Worm (Caenorhabditis elegans) whole organism, young adult: ENCODE results near the gene srx-92.

Experiments used
- D2030.7 ChIP-seq: fragments of 200-800 bp; sonication (Bioruptor generic); IDR thresholded peaks from 2 replicates; pipeline ENCODE4 v1.3.6; 2022; ENCODE audit warnings: missing genetic modification reagents, missing genetic modification characterization, missing compliant biosample characterization
- F39B2.1 ChIP-seq: fragments of 200-800 bp; sonication (Bioruptor generic); IDR thresholded peaks from 2 replicates; pipeline ENCODE4 v1.3.6; 2022; ENCODE audit warnings: missing genetic modification reagents, missing genetic modification characterization, missing compliant biosample characterization
- F49E8.2 ChIP-seq: sonication (generic microtip); optimal IDR thresholded peaks from 3 replicates; lab custom pipeline; 2017; ENCODE audit warnings: missing genetic modification characterization, mild to moderate bottlenecking, missing compliant biosample characterization, antibody characterized with exemption, moderate library complexity; ENCODE audit not compliant: insufficient read depth
- K12H6.12 ChIP-seq: fragments of 200-800 bp; sonication (Bioruptor generic); optimal IDR thresholded peaks from 2 replicates; lab custom pipeline; 2018; ENCODE audit warnings: mild to moderate bottlenecking, missing genetic modification characterization, missing compliant biosample characterization
- Y95B8A.8 ChIP-seq: fragments of 200-800 bp; sonication (Bioruptor generic); IDR thresholded peaks from 2 replicates; pipeline ENCODE4 v1.3.6; 2022; ENCODE audit warnings: missing genetic modification reagents, missing genetic modification characterization, missing compliant biosample characterization
- ZK185.1 ChIP-seq: sonication (generic microtip); optimal IDR thresholded peaks from 2 replicates; lab custom pipeline; 2016; ENCODE audit warnings: mild to moderate bottlenecking, missing genetic modification characterization, missing compliant biosample characterization; ENCODE audit not compliant: poor library complexity, severe bottlenecking
- akir-1 ChIP-seq: fragments of 200-800 bp; sonication (Bioruptor generic); optimal IDR thresholded peaks from 2 replicates; lab custom pipeline; 2018; ENCODE audit warnings: mild to moderate bottlenecking, missing genetic modification characterization, moderate library complexity, missing compliant biosample characterization
- aptf-2 ChIP-seq: fragments of 200-800 bp; sonication (Bioruptor generic); conservative IDR thresholded peaks from 2 replicates; pipeline ENCODE4 v1.3.6; 2022; ENCODE audit warnings: missing genetic modification reagents, missing genetic modification characterization, missing compliant biosample characterization
- athp-1 ChIP-seq: sonication (generic microtip); optimal IDR thresholded peaks from 2 replicates; lab custom pipeline; 2017; ENCODE audit warnings: mild to moderate bottlenecking, missing genetic modification characterization, missing compliant biosample characterization
- attf-5 ChIP-seq: fragments of 200-800 bp; sonication (Bioruptor generic); optimal IDR thresholded peaks from 2 replicates; lab custom pipeline; 2018; ENCODE audit warnings: mild to moderate bottlenecking, missing genetic modification characterization, missing compliant biosample characterization
- cebp-1 ChIP-seq, 2 experiments: fragments of 200-800 bp in 1 of 2; sonication (Bioruptor generic) in 1 of 2; sonication (generic microtip) in 1 of 2; IDR thresholded peaks in 1 of 2; optimal IDR thresholded peaks in 1 of 2; 2 replicates each; pipeline versions ENCODE4 v1.3.6 to Lab custom; 2017 to 2022; ENCODE audit warnings: missing compliant biosample characterization in 2 of 2, missing genetic modification characterization in 2 of 2, mild to moderate bottlenecking in 1 of 2, missing genetic modification reagents in 1 of 2, moderate library complexity in 1 of 2
- ceh-40 ChIP-seq: fragments of 200-800 bp; sonication (Bioruptor generic); IDR thresholded peaks from 2 replicates; pipeline ENCODE4 v1.3.6; 2022; ENCODE audit warnings: missing genetic modification characterization, missing compliant biosample characterization
- ceh-58 ChIP-seq: fragments of 200-800 bp; sonication (Bioruptor generic); IDR thresholded peaks from 2 replicates; pipeline ENCODE4 v1.3.6; 2022; ENCODE audit warnings: missing genetic modification characterization, missing compliant biosample characterization
- ekl-4 ChIP-seq: fragments of 200-800 bp; sonication (Bioruptor generic); IDR thresholded peaks from 2 replicates; pipeline ENCODE4 v1.3.6; 2022; ENCODE audit warnings: missing genetic modification reagents, missing genetic modification characterization, missing compliant biosample characterization
- fkh-3 ChIP-seq: sonication (generic microtip); optimal IDR thresholded peaks from 2 replicates; lab custom pipeline; 2016; ENCODE audit warnings: mild to moderate bottlenecking, missing genetic modification characterization, missing compliant biosample characterization
- hlh-26 ChIP-seq: fragments of 200-800 bp; sonication (Bioruptor generic); conservative IDR thresholded peaks from 2 replicates; pipeline ENCODE4 v1.3.6; 2022; ENCODE audit warnings: missing genetic modification reagents, missing genetic modification characterization, missing compliant biosample characterization
- hmg-20 ChIP-seq: fragments of 200-800 bp; sonication (Bioruptor generic); IDR thresholded peaks from 2 replicates; pipeline ENCODE4 v1.3.6; 2022; ENCODE audit warnings: missing genetic modification reagents, missing genetic modification characterization, missing compliant biosample characterization
- hsf-1 ChIP-seq: fragments of 200-800 bp; sonication (Bioruptor generic); IDR thresholded peaks from 2 replicates; pipeline ENCODE4 v1.3.6; 2022; ENCODE audit warnings: missing genetic modification reagents, missing genetic modification characterization, missing compliant biosample characterization
- let-607 ChIP-seq, 2 experiments: fragments of 200-800 bp in 1 of 2; sonication (Bioruptor generic) in 1 of 2; sonication (generic microtip) in 1 of 2; optimal IDR thresholded peaks; 2 replicates each; lab custom pipeline; 2016 to 2018; ENCODE audit warnings: mild to moderate bottlenecking in 2 of 2, missing compliant biosample characterization in 2 of 2, missing genetic modification characterization in 2 of 2, moderate library complexity in 2 of 2, missing genotype in 1 of 2
- lin-26 ChIP-seq: fragments of 200-800 bp; sonication (Bioruptor generic); IDR thresholded peaks from 2 replicates; pipeline ENCODE4 v1.3.6; 2022; ENCODE audit warnings: missing genetic modification reagents, missing genetic modification characterization, missing compliant biosample characterization
- lin-35 ChIP-seq, 3 experiments: fragments of 150-350 bp in 2 of 3; sonication (generic microtip) in 1 of 3; optimal IDR thresholded peaks; 2 replicates each; lab custom pipeline; 2014 to 2018; ENCODE audit warnings: missing biosample characterization in 3 of 3, missing genetic modification characterization in 3 of 3, missing genetic modification reagents in 3 of 3
- lin-40 ChIP-seq: sonication (generic microtip); optimal IDR thresholded peaks from 2 replicates; lab custom pipeline; 2016; ENCODE audit warnings: missing genetic modification characterization, mild to moderate bottlenecking, missing compliant biosample characterization, missing genotype, missing genetic modification reagents
- madf-10 ChIP-seq: sonication (generic microtip); optimal IDR thresholded peaks from 2 replicates; lab custom pipeline; 2016; ENCODE audit warnings: mild to moderate bottlenecking, missing genetic modification characterization, missing compliant biosample characterization
- madf-6 ChIP-seq: fragments of 200-800 bp; sonication (Bioruptor generic); IDR thresholded peaks from 2 replicates; pipeline ENCODE4 v1.3.6; 2022; ENCODE audit warnings: missing genetic modification reagents, missing genetic modification characterization, missing compliant biosample characterization
- mcd-1 ChIP-seq: fragments of 200-800 bp; sonication (Bioruptor generic); IDR thresholded peaks from 2 replicates; pipeline ENCODE4 v1.3.6; 2022; ENCODE audit warnings: missing genetic modification reagents, missing genetic modification characterization, missing compliant biosample characterization
- mes-4 ChIP-seq: sonication (generic microtip); optimal IDR thresholded peaks from 2 replicates; lab custom pipeline; 2016; ENCODE audit warnings: missing genotype, missing genetic modification characterization, missing compliant biosample characterization
- mxl-1 ChIP-seq: sonication (generic microtip); optimal IDR thresholded peaks from 2 replicates; lab custom pipeline; 2016; ENCODE audit warnings: missing genetic modification characterization, missing compliant biosample characterization
- nfya-1 ChIP-seq: sonication (generic microtip); optimal IDR thresholded peaks from 2 replicates; lab custom pipeline; 2017; ENCODE audit warnings: antibody characterized with exemption, missing compliant biosample characterization, missing genetic modification characterization, borderline replicate concordance; ENCODE audit not compliant: insufficient read depth
- nfyb-1 ChIP-seq: fragments of 200-800 bp; sonication (Bioruptor generic); IDR thresholded peaks from 2 replicates; pipeline ENCODE4 v1.3.6; 2022; ENCODE audit warnings: missing genetic modification reagents, missing genetic modification characterization, missing compliant biosample characterization
- nhr-179 ChIP-seq: sonication (generic microtip); optimal IDR thresholded peaks from 2 replicates; lab custom pipeline; 2016; ENCODE audit warnings: mild to moderate bottlenecking, missing genetic modification characterization, missing compliant biosample characterization
- nhr-80 ChIP-seq: sonication (generic microtip); optimal IDR thresholded peaks from 2 replicates; lab custom pipeline; 2016; ENCODE audit warnings: missing genetic modification characterization, missing compliant biosample characterization
- sea-2 ChIP-seq: fragments of 200-800 bp; sonication (Bioruptor generic); IDR thresholded peaks from 2 replicates; pipeline ENCODE4 v1.3.6; 2022; ENCODE audit warnings: missing genetic modification characterization, missing compliant biosample characterization
- snpc-4 ChIP-seq, 5 experiments: fragments of 150-350 bp in 1 of 5; sonication (generic microtip) in 4 of 5; optimal IDR thresholded peaks; 2 replicates each; lab custom pipeline; 2014 to 2018; ENCODE audit warnings: missing genetic modification characterization in 5 of 5, missing biosample characterization in 3 of 5, antibody characterized with exemption in 2 of 5, mild to moderate bottlenecking in 2 of 5, missing compliant biosample characterization in 2 of 5, missing genotype in 2 of 5, moderate library complexity in 2 of 5, missing genetic modification reagents in 1 of 5
- tbp1 ChIP-seq: fragments of 200-800 bp; sonication (Bioruptor generic); optimal IDR thresholded peaks from 2 replicates; lab custom pipeline; 2018; ENCODE audit warnings: mild to moderate bottlenecking, missing genetic modification characterization, missing compliant biosample characterization
- tbx-9 ChIP-seq: sonication (generic microtip); optimal IDR thresholded peaks from 2 replicates; lab custom pipeline; 2016; ENCODE audit warnings: borderline replicate concordance, missing genetic modification characterization, inconsistent platforms, missing compliant biosample characterization
- xnd-1 ChIP-seq: sonication (generic microtip); optimal IDR thresholded peaks from 2 replicates; lab custom pipeline; 2016; ENCODE audit warnings: missing genotype, missing genetic modification reagents, missing genetic modification characterization, missing compliant biosample characterization
- ztf-25 ChIP-seq: fragments of 200-800 bp; sonication (Bioruptor generic); IDR thresholded peaks from 2 replicates; pipeline ENCODE4 v1.3.6; 2022; ENCODE audit warnings: missing genetic modification reagents, missing genetic modification characterization, missing compliant biosample characterization
- ztf-26 ChIP-seq: sonication (generic microtip); optimal IDR thresholded peaks from 2 replicates; lab custom pipeline; 2017; ENCODE audit warnings: missing genetic modification characterization, missing compliant biosample characterization
- ztf-3 ChIP-seq: fragments of 200-800 bp; sonication (Bioruptor generic); optimal IDR thresholded peaks from 2 replicates; lab custom pipeline; 2018; ENCODE audit warnings: mild to moderate bottlenecking, missing genetic modification characterization, missing compliant biosample characterization

The srx-92 gene

DNA sequence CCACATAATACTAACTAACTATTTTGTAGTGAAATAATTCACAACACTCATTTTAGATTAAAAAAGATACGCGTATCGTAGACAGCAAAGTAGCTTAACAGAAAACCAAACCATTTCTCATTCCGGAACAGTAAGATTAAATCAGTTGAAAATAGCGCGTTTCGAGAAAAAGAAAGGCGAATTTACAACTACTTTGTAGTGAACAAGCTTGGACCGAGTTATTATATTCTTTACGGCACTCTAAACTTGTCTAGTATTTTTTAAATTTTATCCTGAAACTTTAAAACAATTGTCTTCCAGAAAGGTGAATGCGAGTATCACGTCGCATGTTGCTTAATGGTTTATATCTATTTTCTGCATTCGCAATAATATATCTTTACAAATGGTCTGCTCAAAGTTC lies 46.1 kb downstream of the srx-92 start, which contains the start of gene C13A2.4:
C13A2.4 (plus strand) TSS at position 301 of the 400 bp plus-strand sequence.
- TF ChIP-seq lin-26 (GFP tag; lab: Robert Waterston, UW) (no peak), lin-40 (no peak), ztf-25 (GFP tag; lab: Robert Waterston, UW) (no peak), mxl-1 (tag; lab: Kevin White, UChicago) (no peak), cebp-1 (GFP tag; IDR thresholded peaks at IDR 0.05; lab: Robert Waterston, UW) (no peak), cebp-1 (tag; optimal IDR thresholded peaks at IDR 0.05; lab: Kevin White, UChicago) (no peak), nfyb-1 (GFP tag; lab: Robert Waterston, UW) (no peak), snpc-4 (GFP tag; optimal IDR thresholded peaks at IDR 0.05; lab: Kevin White, UChicago) (no peak), snpc-4 (tag; optimal IDR thresholded peaks at IDR 0.05; lab: Kevin White, UChicago) (no peak), D2030.7 (GFP tag; lab: Robert Waterston, UW) (no peak), nhr-179 (tag; lab: Kevin White, UChicago) (no peak), attf-5 (GFP tag; lab: Kevin White, UChicago) (no peak), mcd-1 (no peak), tbp1 (GFP tag; lab: Kevin White, UChicago) (no peak), ztf-26 (tag; lab: Kevin White, UChicago) (no peak), akir-1 (GFP tag; lab: Kevin White, UChicago) (no peak), ztf-3 (GFP tag; lab: Kevin White, UChicago) (no peak), nhr-80 (tag; lab: Kevin White, UChicago) (no peak), hsf-1 (GFP tag; lab: Robert Waterston, UW) (no peak), ekl-4 (no peak), ceh-58 (GFP tag; lab: Robert Waterston, UW) (no peak)

- no peak for TF ChIP-seq hmg-20 (GFP tag; lab: Robert Waterston, UW)
- no peak for TF ChIP-seq nfya-1
- TF ChIP-seq sea-2 (GFP tag; lab: Robert Waterston, UW): no peak
- TF ChIP-seq athp-1 (tag; lab: Kevin White, UChicago): no peak
- TF ChIP-seq fkh-3 (tag; lab: Kevin White, UChicago): no peak
These were observed 49.7 kb downstream of the srx-92 start, which contains the start of gene C13A2.5 for ce11 chrV:7275491-7275890. Gene C13A2.5 (plus strand): TSS chrV:7275791.

ce11 chrV:7274992-7275391 lies 50.2 kb downstream of the srx-92 start, which contains the start of gene C13A2.10:
Gene C13A2.10 (minus strand): TSS chrV:7275092.
- TF ChIP-seq let-607 (tag; optimal IDR thresholded peaks at IDR 0.05; lab: Kevin White, UChicago) (no peak), madf-6 (GFP tag; lab: Robert Waterston, UW) (no peak), F39B2.1 (no peak), madf-10 (no peak), ZK185.1 (tag; lab: Kevin White, UChicago) (no peak), hlh-26 (no peak), ceh-40 (GFP tag; lab: Robert Waterston, UW) (no peak), sea-2 (GFP tag; lab: Robert Waterston, UW) (no peak), Y95B8A.8 (GFP tag; lab: Robert Waterston, UW) (no peak), xnd-1 (tag; lab: Kevin White, UChicago) (no peak), mes-4 (tag; lab: Kevin White, UChicago) (no peak), K12H6.12 (no peak), lin-35 (GFP tag; optimal IDR thresholded peaks at IDR 0.05; lab: Kevin White, UChicago) (no peak), F49E8.2 (no peak), tbx-9 (no peak), aptf-2 (no peak), D2030.7 (GFP tag; lab: Robert Waterston, UW) (no peak)
